Worm (Caenorhabditis elegans) whole organism, L3 larva: ENCODE data around the gene metl-5.

Experiments used
- R02D3.7 ChIP-seq: fragments of 150-350 bp; optimal IDR thresholded peaks from 2 replicates; lab custom pipeline; 2014; ENCODE audit warnings: missing biosample characterization, missing genetic modification characterization
- ZK546.5 ChIP-seq: sonication (generic microtip); optimal IDR thresholded peaks from 2 replicates; lab custom pipeline; 2017; ENCODE audit warnings: missing biosample characterization, missing genetic modification characterization
- aly-2 ChIP-seq: fragments of 150-350 bp; optimal IDR thresholded peaks from 2 replicates; lab custom pipeline; 2014; ENCODE audit warnings: missing biosample characterization, missing genetic modification characterization
- ama-1 ChIP-seq: fragments of 150-350 bp; optimal IDR thresholded peaks from 2 replicates; lab custom pipeline; 2018
- ceh-16 ChIP-seq: sonication (generic microtip); optimal IDR thresholded peaks from 2 replicates; lab custom pipeline; 2017; ENCODE audit warnings: missing biosample characterization, missing genetic modification characterization
- ceh-28 ChIP-seq: fragments of 150-350 bp; optimal IDR thresholded peaks from 2 replicates; lab custom pipeline; 2014; ENCODE audit warnings: missing biosample characterization, missing genetic modification reagents, missing genetic modification characterization
- ceh-82 ChIP-seq: fragments of 150-350 bp; optimal IDR thresholded peaks from 2 replicates; lab custom pipeline; 2014; ENCODE audit warnings: missing biosample characterization, missing genetic modification characterization
- ceh-9 ChIP-seq: sonication (generic microtip); optimal IDR thresholded peaks from 2 replicates; lab custom pipeline; 2018; ENCODE audit warnings: missing biosample characterization, missing genetic modification characterization
- daf-12 ChIP-seq: fragments of 150-350 bp; optimal IDR thresholded peaks from 2 replicates; lab custom pipeline; 2014; ENCODE audit warnings: missing biosample characterization, missing genetic modification reagents, missing genetic modification characterization
- egl-27 ChIP-seq: sonication (generic microtip); optimal IDR thresholded peaks from 4 replicates; lab custom pipeline; 2017; ENCODE audit warnings: missing biosample characterization, missing genetic modification reagents, missing genetic modification characterization
- egl-5 ChIP-seq: fragments of 150-350 bp; optimal IDR thresholded peaks from 2 replicates; lab custom pipeline; 2017; ENCODE audit warnings: missing biosample characterization, missing genetic modification reagents, missing genetic modification characterization, inconsistent platforms
- elt-1 ChIP-seq: fragments of 150-350 bp; optimal IDR thresholded peaks from 2 replicates; lab custom pipeline; 2014; ENCODE audit warnings: missing biosample characterization, missing genetic modification characterization
- elt-2 ChIP-seq: sonication (generic microtip); optimal IDR thresholded peaks from 2 replicates; lab custom pipeline; 2016; ENCODE audit warnings: missing genetic modification reagents, mild to moderate bottlenecking, missing genetic modification characterization, missing compliant biosample characterization
- elt-3 ChIP-seq, 3 experiments: fragments of 150-350 bp in 1 of 3; sonication (generic microtip) in 2 of 3; optimal IDR thresholded peaks; 2 replicates in 2 of 3; 4 replicates in 1 of 3; lab custom pipeline; 2014 to 2017; ENCODE audit warnings: missing biosample characterization in 3 of 3, missing genetic modification characterization in 3 of 3
- eor-1 ChIP-seq, 2 experiments: fragments of 150-350 bp; optimal IDR thresholded peaks; 2 replicates each; lab custom pipeline; 2014 to 2018; ENCODE audit warnings: missing biosample characterization in 2 of 2, missing genetic modification characterization in 2 of 2
- fkh-10 ChIP-seq: sonication (generic microtip); optimal IDR thresholded peaks from 2 replicates; lab custom pipeline; 2017; ENCODE audit warnings: missing biosample characterization, missing genetic modification reagents, missing genetic modification characterization
- fkh-2 ChIP-seq: fragments of 150-350 bp; optimal IDR thresholded peaks from 2 replicates; lab custom pipeline; 2014; ENCODE audit warnings: missing biosample characterization, missing genetic modification reagents, missing genetic modification characterization
- fos-1 ChIP-seq: fragments of 150-350 bp; optimal IDR thresholded peaks from 2 replicates; lab custom pipeline; 2014; ENCODE audit warnings: missing biosample characterization, missing genetic modification characterization
- hmg-11 ChIP-seq: sonication (generic microtip); optimal IDR thresholded peaks from 2 replicates; lab custom pipeline; 2016; ENCODE audit warnings: missing genetic modification characterization, missing compliant biosample characterization
- jun-1 ChIP-seq: fragments of 150-350 bp; optimal IDR thresholded peaks from 2 replicates; lab custom pipeline; 2014; ENCODE audit warnings: missing biosample characterization, missing genetic modification reagents, missing genetic modification characterization
- lin-15B ChIP-seq: fragments of 150-350 bp; optimal IDR thresholded peaks from 2 replicates; lab custom pipeline; 2014; ENCODE audit warnings: missing biosample characterization, missing genetic modification characterization
- lin-39 ChIP-seq: fragments of 150-350 bp; optimal IDR thresholded peaks from 2 replicates; lab custom pipeline; 2018; ENCODE audit warnings: missing biosample characterization, missing genetic modification reagents, missing genetic modification characterization
- lsy-12 ChIP-seq: sonication (generic microtip); optimal IDR thresholded peaks from 2 replicates; lab custom pipeline; 2016; ENCODE audit warnings: mild to moderate bottlenecking, missing genetic modification characterization, missing compliant biosample characterization
- mdl-1 ChIP-seq: fragments of 150-350 bp; optimal IDR thresholded peaks from 2 replicates; lab custom pipeline; 2014; ENCODE audit warnings: missing biosample characterization, missing genetic modification characterization
- mml-1 ChIP-seq: fragments of 150-350 bp; sonication (generic microtip); optimal IDR thresholded peaks from 3 replicates; lab custom pipeline; 2014; ENCODE audit warnings: missing biosample characterization, missing genetic modification characterization
- nfya-1 ChIP-seq: sonication (generic microtip); optimal IDR thresholded peaks from 2 replicates; lab custom pipeline; 2017; ENCODE audit warnings: missing genetic modification characterization, mild to moderate bottlenecking, missing compliant biosample characterization, antibody characterized with exemption, moderate library complexity; ENCODE audit not compliant: insufficient read depth
- nhr-11 ChIP-seq: fragments of 150-350 bp; optimal IDR thresholded peaks from 2 replicates; lab custom pipeline; 2014; ENCODE audit warnings: missing biosample characterization, missing genetic modification characterization
- nhr-12 ChIP-seq: fragments of 150-350 bp; optimal IDR thresholded peaks from 2 replicates; lab custom pipeline; 2014; ENCODE audit warnings: missing biosample characterization, missing genetic modification characterization
- nhr-23 ChIP-seq: fragments of 150-350 bp; optimal IDR thresholded peaks from 2 replicates; lab custom pipeline; 2014; ENCODE audit warnings: missing biosample characterization, missing genetic modification reagents, missing genetic modification characterization
- nhr-237 ChIP-seq: fragments of 150-350 bp; optimal IDR thresholded peaks from 2 replicates; lab custom pipeline; 2014; ENCODE audit warnings: missing biosample characterization, missing genetic modification characterization
- nhr-25 ChIP-seq: sonication (generic microtip); optimal IDR thresholded peaks from 2 replicates; lab custom pipeline; 2017; ENCODE audit warnings: missing biosample characterization, missing genetic modification characterization
- nhr-28 ChIP-seq: fragments of 150-350 bp; optimal IDR thresholded peaks from 2 replicates; lab custom pipeline; 2014; ENCODE audit warnings: missing biosample characterization, missing genetic modification characterization
- nhr-43 ChIP-seq: sonication (generic microtip); optimal IDR thresholded peaks from 2 replicates; lab custom pipeline; 2016; ENCODE audit warnings: mild to moderate bottlenecking, missing genetic modification characterization, missing compliant biosample characterization; ENCODE audit not compliant: poor library complexity, severe bottlenecking
- nhr-67 ChIP-seq: fragments of 150-350 bp; optimal IDR thresholded peaks from 2 replicates; lab custom pipeline; 2014; ENCODE audit warnings: missing biosample characterization, missing genetic modification characterization
- nhr-76 ChIP-seq: fragments of 150-350 bp; sonication (generic microtip); optimal IDR thresholded peaks from 5 replicates; lab custom pipeline; 2014; ENCODE audit warnings: missing biosample characterization, missing genetic modification characterization
- nhr-77 ChIP-seq: fragments of 150-350 bp; optimal IDR thresholded peaks from 2 replicates; lab custom pipeline; 2014; ENCODE audit warnings: missing biosample characterization, missing genetic modification characterization
- pha-4 ChIP-seq: fragments of 150-350 bp; optimal IDR thresholded peaks from 2 replicates; lab custom pipeline; 2014; ENCODE audit warnings: missing biosample characterization, missing genetic modification reagents, missing genetic modification characterization
- pqm-1 ChIP-seq: fragments of 150-350 bp; optimal IDR thresholded peaks from 2 replicates; lab custom pipeline; 2017; ENCODE audit warnings: missing biosample characterization, missing genetic modification characterization, inconsistent platforms
- sea-2 ChIP-seq: fragments of 150-350 bp; sonication (generic microtip); optimal IDR thresholded peaks from 4 replicates; lab custom pipeline; 2014; ENCODE audit warnings: missing biosample characterization, missing genetic modification reagents, missing genetic modification characterization
- skn-1 ChIP-seq: fragments of 150-350 bp; optimal IDR thresholded peaks from 2 replicates; lab custom pipeline; 2014; ENCODE audit warnings: missing biosample characterization, missing genetic modification characterization
- snpc-4 ChIP-seq: fragments of 150-350 bp; optimal IDR thresholded peaks from 2 replicates; lab custom pipeline; 2014; ENCODE audit warnings: missing biosample characterization, missing genetic modification characterization
- tbx-2 ChIP-seq: sonication (generic microtip); optimal IDR thresholded peaks from 2 replicates; lab custom pipeline; 2016; ENCODE audit warnings: mild to moderate bottlenecking, missing genetic modification characterization, missing compliant biosample characterization
- unc-39 ChIP-seq: sonication (generic microtip); optimal IDR thresholded peaks from 4 replicates; lab custom pipeline; 2017; ENCODE audit warnings: missing biosample characterization, missing genetic modification characterization
- unc-62 ChIP-seq: fragments of 150-350 bp; sonication (generic microtip); optimal IDR thresholded peaks from 4 replicates; lab custom pipeline; 2014; ENCODE audit warnings: missing biosample characterization, missing genetic modification reagents, missing genetic modification characterization
- zag-1 ChIP-seq: fragments of 150-350 bp; optimal IDR thresholded peaks from 2 replicates; lab custom pipeline; 2014; ENCODE audit warnings: missing biosample characterization, missing genetic modification characterization
- ztf-11 ChIP-seq: fragments of 150-350 bp; optimal IDR thresholded peaks from 2 replicates; lab custom pipeline; 2014; ENCODE audit warnings: missing biosample characterization, missing genetic modification characterization
- ztf-4 ChIP-seq: fragments of 150-350 bp; optimal IDR thresholded peaks from 2 replicates; lab custom pipeline; 2014; ENCODE audit warnings: missing biosample characterization, missing genetic modification characterization

The metl-5 gene

ce11 chrIII:4802707-4803106 is at the start of gene metl-5:
Gene metl-5, plus strand, starts transcription at chrIII:4803007.
- TF ChIP-seq nhr-11 (tag; lab: Kevin White, UChicago) (no peak), ceh-16 (tag; lab: Kevin White, UChicago) (no peak), nhr-12 (no peak), ceh-82 (tag; lab: Kevin White, UChicago) (no peak), R02D3.7 (tag; lab: Kevin White, UChicago) (no peak), snpc-4 (no peak), nhr-43 (no peak), tbx-2 (no peak), ama-1 (lab: Kevin White, UChicago) (no peak), lin-15B (tag; lab: Kevin White, UChicago) (no peak), nhr-23 (tag; lab: Kevin White, UChicago) (no peak), fkh-2 (no peak), skn-1 (tag; lab: Kevin White, UChicago) (no peak)

ce11 chrIII:4754001-4754561 is 48.7 kb upstream of the metl-5 start, which contains the start of the genes rps-0 and rbg-3:
Gene rps-0, minus strand, starts transcription at chrIII:4754051.
Gene rbg-3, plus strand, starts transcription at chrIII:4754424.
- TF ChIP-seq nhr-23 (tag; lab: Kevin White, UChicago) (peak; percentile 96), ceh-82 (tag; lab: Kevin White, UChicago) (no peak), nhr-12 (no peak), fos-1 (tag; lab: Kevin White, UChicago) (no peak), ceh-28 (tag; lab: Kevin White, UChicago) (peak; percentile 81), jun-1 (tag; lab: Kevin White, UChicago) (peak; percentile 86), sea-2 (GFP tag; lab: Kevin White, UChicago) (no peak), unc-62 (GFP tag; lab: Kevin White, UChicago) (peak; percentile 53), egl-27 (tag; lab: Kevin White, UChicago) (peak; percentile 51), elt-1 (tag; lab: Kevin White, UChicago) (peak; percentile 27), ZK546.5 (peak; percentile 29), fkh-10 (GFP tag; lab: Kevin White, UChicago) (peak; percentile 38), lin-15B (tag; lab: Kevin White, UChicago) (peak; percentile 97), nfya-1 (tag; lab: Kevin White, UChicago) (peak; percentile 96), nhr-11 (tag; lab: Kevin White, UChicago) (peak; percentile 64), aly-2 (no peak), egl-5 (tag; lab: Kevin White, UChicago) (peak; percentile 85), mdl-1 (tag; lab: Kevin White, UChicago) (no peak), nhr-43 (peak; percentile 82), elt-2 (peak; percentile 63), fkh-2 (no peak), pha-4 (peak; percentile 97), nhr-77 (peak; percentile 46), nhr-67 (no peak), nhr-237 (no peak), ztf-4 (tag; lab: Kevin White, UChicago) (no peak), unc-39 (no peak), ceh-9 (tag; lab: Kevin White, UChicago) (no peak), lsy-12 (tag; lab: Kevin White, UChicago) (peak; percentile 86), daf-12 (no peak), elt-3 (tag; optimal IDR thresholded peaks at IDR 0.05; lab: Kevin White, UChicago) (peak in 1 of 3 experiments; percentile 23), mml-1 (tag; lab: Kevin White, UChicago) (no peak), nhr-25 (tag; lab: Kevin White, UChicago) (peak; percentile 92), ceh-16 (tag; lab: Kevin White, UChicago) (no peak), lin-39 (tag; lab: Kevin White, UChicago) (peak; percentile 93), ztf-11 (no peak), snpc-4 (peak; percentile 84), R02D3.7 (tag; lab: Kevin White, UChicago) (peak; percentile 99), eor-1 (tag; optimal IDR thresholded peaks at IDR 0.05; lab: Kevin White, UChicago) (no peak), tbx-2 (peak; percentile 66), pqm-1 (peak; percentile 69), zag-1 (tag; lab: Kevin White, UChicago) (peak; percentile 13), skn-1 (tag; lab: Kevin White, UChicago) (peak; percentile 62), nhr-76 (no peak), hmg-11 (tag; lab: Kevin White, UChicago) (peak; percentile 75), ama-1 (lab: Kevin White, UChicago) (peak; percentile 41), nhr-28 (tag; lab: Kevin White, UChicago) (no peak)
